Worm (Caenorhabditis elegans) whole organism, L4/young adult: Measurements from ENCODE around the gene C14A4.7.

Experiments
- W03F9.2 ChIP-seq: fragments of 150-350 bp; optimal IDR thresholded peaks from 2 replicates; lab custom pipeline; 2014; ENCODE audit warnings: missing biosample characterization, missing genetic modification characterization
- dao-5 ChIP-seq: sonication (generic microtip); optimal IDR thresholded peaks from 2 replicates; lab custom pipeline; 2016; ENCODE audit warnings: missing genotype, missing genetic modification characterization, moderate library complexity, missing compliant biosample characterization
- him-1 ChIP-seq: sonication (generic microtip); optimal IDR thresholded peaks from 2 replicates; lab custom pipeline; 2016; ENCODE audit warnings: missing genotype, missing genetic modification reagents, missing genetic modification characterization, missing compliant biosample characterization

Gene C14A4.7

ce11 chrII:10550872-10551647 is 45.3 kb downstream of the C14A4.7 start:
- TF ChIP-seq him-1 (no peak), dao-5 (tag; lab: Kevin White, UChicago) (no peak), W03F9.2 (tag; lab: Kevin White, UChicago) (no peak)

ce11 chrII:10550173-10550572 is 46.2 kb downstream of the C14A4.7 start:
- no peak for TF ChIP-seq W03F9.2 (tag; lab: Kevin White, UChicago)
- no peak for TF ChIP-seq him-1
- no peak for TF ChIP-seq dao-5 (tag; lab: Kevin White, UChicago)

ce11 chrII:10548778-10549671 is 47.3 kb downstream of the C14A4.7 start:
- TF ChIP-seq him-1, result peak; percentile 80
- TF ChIP-seq dao-5 (tag; lab: Kevin White, UChicago), result no peak
- TF ChIP-seq W03F9.2 (tag; lab: Kevin White, UChicago), result peak; percentile 58

- TF ChIP-seq him-1, result no peak
- TF ChIP-seq W03F9.2 (tag; lab: Kevin White, UChicago), result no peak
- TF ChIP-seq dao-5 (tag; lab: Kevin White, UChicago), result no peak
Measured at ce11 chrII:10547803-10548693, 48.3 kb downstream of the C14A4.7 start.

ce11 chrII:10547311-10547710 is 49.1 kb downstream of the C14A4.7 start:
- TF ChIP-seq dao-5 (tag; lab: Kevin White, UChicago), result no peak
- no peak for TF ChIP-seq W03F9.2 (tag; lab: Kevin White, UChicago)
- no peak for TF ChIP-seq him-1

- no peak for TF ChIP-seq W03F9.2 (tag; lab: Kevin White, UChicago)
- TF ChIP-seq him-1, result no peak
- no peak for TF ChIP-seq dao-5 (tag; lab: Kevin White, UChicago)
Measured at ce11 chrII:10546784-10547087, 49.6 kb downstream of the C14A4.7 start.

- TF ChIP-seq dao-5 (tag; lab: Kevin White, UChicago), result no peak
- no peak for TF ChIP-seq W03F9.2 (tag; lab: Kevin White, UChicago)
- TF ChIP-seq him-1, result no peak
Measured at ce11 chrII:10545924-10546783, 50.2 kb downstream of the C14A4.7 start.
